Fruit fly (Drosophila melanogaster): ENCODE data around the gene CG13293.

The CG13293 gene

DNA sequence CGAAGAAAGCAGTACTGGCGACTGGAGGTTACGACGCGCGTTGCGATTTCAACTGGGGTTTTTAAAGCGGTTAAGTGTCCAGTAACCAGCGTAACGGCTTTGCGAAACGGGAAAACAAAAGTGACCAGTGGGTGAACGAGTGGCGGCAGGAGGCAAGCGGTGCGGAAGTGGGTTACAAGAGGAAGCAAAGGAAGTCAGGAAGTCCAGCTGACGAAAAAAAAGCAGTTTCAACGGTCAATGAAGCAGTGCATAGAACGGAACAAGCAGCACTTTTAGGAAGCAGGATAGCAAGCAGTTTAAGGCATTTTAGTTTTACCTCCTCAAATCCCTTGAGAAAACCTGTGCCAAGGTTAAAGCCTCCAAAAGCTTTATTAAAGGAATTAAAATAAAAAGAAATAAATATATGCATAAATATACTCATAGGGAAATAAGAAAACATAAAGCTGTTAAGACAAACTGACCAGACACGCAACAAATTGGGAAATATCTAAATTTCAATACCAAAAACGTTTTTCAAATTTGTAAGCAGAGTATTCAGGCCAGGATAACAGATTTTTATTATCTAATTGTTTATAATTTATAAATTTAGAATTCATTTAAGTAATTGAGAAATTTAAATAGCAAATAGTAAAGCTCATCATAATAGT, 23.5 kb upstream of the CG13293 start, which contains the start of gene CG6592 (continued):
- TF ChIP-seq CG3065 (GFP tag; optimal IDR thresholded peaks at IDR 0.05): peak; percentile 14
- peak; percentile 87 for TF ChIP-seq CG30431 (GFP tag; optimal IDR thresholded peaks at IDR 0.05)
- TF ChIP-seq HLH4C (GFP tag; IDR thresholded peaks at IDR 0.05; ENCODE audit: partially characterized antibody): no peak
- peak; percentile 29 for TF ChIP-seq Oli (tag; optimal IDR thresholded peaks at IDR 0.05)
- no peak for TF ChIP-seq CG10147 (GFP tag; optimal IDR thresholded peaks at IDR 0.05)
- peak; percentile 14 for TF ChIP-seq her (GFP tag; optimal IDR thresholded peaks at IDR 0.05)
- 0 out of 2 replicates have a peak, but pooled peaks have one; percentile 7 for TF ChIP-seq sisA (GFP tag; IDR thresholded peaks at IDR 0.05)
- no peak for TF ChIP-seq CG3726 (GFP tag; IDR thresholded peaks at IDR 0.05)
- peak; percentile 59 for TF ChIP-seq nmo (GFP tag; optimal IDR thresholded peaks at IDR 0.05)
- no peak for TF ChIP-seq eyg (GFP tag; optimal IDR thresholded peaks at IDR 0.05)
- no peak for TF ChIP-seq HHEX (GFP tag; optimal IDR thresholded peaks at IDR 0.05)
- peak; percentile 68 for TF ChIP-seq CG13775 (GFP tag; optimal IDR thresholded peaks at IDR 0.05)
- no peak for TF ChIP-seq CG13287 (GFP tag; IDR thresholded peaks at IDR 0.05; ENCODE audit: partially characterized antibody)
- no peak for TF ChIP-seq fd64A (GFP tag; optimal IDR thresholded peaks at IDR 0.05)
- TF ChIP-seq CG2712 (tag; optimal IDR thresholded peaks at IDR 0.05): no peak
- TF ChIP-seq otp (GFP tag; IDR thresholded peaks at IDR 0.05): peak; percentile 65; the same call in 1 of the 3 replicates
- no peak for TF ChIP-seq Fer2 (tag; optimal IDR thresholded peaks at IDR 0.05)
- TF ChIP-seq sima (GFP tag; optimal IDR thresholded peaks at IDR 0.05): no peak
- TF ChIP-seq cad (GFP tag; optimal IDR thresholded peaks at IDR 0.05): no peak
- TF ChIP-seq CG9932 (GFP tag; IDR thresholded peaks at IDR 0.05): no peak
- peak; percentile 6 for TF ChIP-seq Atf3 (GFP tag; optimal IDR thresholded peaks at IDR 0.05)
- TF ChIP-seq Abd-B (GFP tag; optimal IDR thresholded peaks at IDR 0.05): peak; percentile 24
- peak; percentile 90 for TF ChIP-seq Med (GFP tag)
- no peak for TF ChIP-seq odd (GFP tag; optimal IDR thresholded peaks at IDR 0.05)
- peak; percentile 82 for TF ChIP-seq ac (GFP tag; optimal IDR thresholded peaks at IDR 0.05)
- peak; percentile 49 for TF ChIP-seq CHES-1-like (GFP tag; optimal IDR thresholded peaks at IDR 0.05)
- no peak for TF ChIP-seq CG8359 (GFP tag; optimal IDR thresholded peaks at IDR 0.05; ENCODE audit: borderline replicate concordance)
- peak; percentile 80 for TF ChIP-seq sens (GFP tag)
- no peak for TF ChIP-seq ap (GFP tag; IDR thresholded peaks at IDR 0.05)
- no peak for TF ChIP-seq Jarid2 (GFP tag; optimal IDR thresholded peaks at IDR 0.05)
- no peak for TF ChIP-seq CG7745 (tag; optimal IDR thresholded peaks at IDR 0.05)
- peak; percentile 87 for TF ChIP-seq ewg (GFP tag; optimal IDR thresholded peaks at IDR 0.05)
- peak; percentile 51 for TF ChIP-seq NfI (GFP tag; optimal IDR thresholded peaks at IDR 0.05)
- no peak for TF ChIP-seq CG3838 (GFP tag; optimal IDR thresholded peaks at IDR 0.05)
- peak; percentile 4 for TF ChIP-seq CG8924 (tag; optimal IDR thresholded peaks at IDR 0.05)
- no peak for TF ChIP-seq z (GFP tag; IDR thresholded peaks at IDR 0.05)
- TF ChIP-seq Sox102F (GFP tag; optimal IDR thresholded peaks at IDR 0.05): no peak
- peak in 1 of 2 experiments; percentile 14 for TF ChIP-seq Hr51 (GFP tag; optimal IDR thresholded peaks at IDR 0.05)
- peak; percentile 12 for TF ChIP-seq bcd (GFP tag; optimal IDR thresholded peaks at IDR 0.05)
- TF ChIP-seq al (GFP tag; IDR thresholded peaks at IDR 0.05): no peak
- no peak for TF ChIP-seq gfzf (GFP tag; optimal IDR thresholded peaks at IDR 0.05)
- TF ChIP-seq Mes4 (GFP tag; optimal IDR thresholded peaks at IDR 0.05): peak; percentile 60
- no peak for TF ChIP-seq HmgZ (tag; optimal IDR thresholded peaks at IDR 0.05)
- peak; percentile 38; the same call in 1 of the 3 replicates for TF ChIP-seq knrl (GFP tag; IDR thresholded peaks at IDR 0.05; ENCODE audit: partially characterized antibody)
- TF ChIP-seq tll (GFP tag; optimal IDR thresholded peaks at IDR 0.05): peak in 1 of 2 experiments; percentile 67
- TF ChIP-seq CG7357 (GFP tag; IDR thresholded peaks at IDR 0.05): no peak
- TF ChIP-seq gce (GFP tag; IDR thresholded peaks at IDR 0.05): no peak
- TF ChIP-seq dpn (GFP tag; optimal IDR thresholded peaks at IDR 0.05): peak in 1 of 2 experiments; percentile 61
- peak; percentile 10 for TF ChIP-seq CG3407 (GFP tag; optimal IDR thresholded peaks at IDR 0.05)
